Fruit fly (Drosophila melanogaster) whole organism, pupa: ENCODE results near the gene CG1792.

ENCODE experiments used
- CG10348 ChIP-seq: fragments of 200-800 bp; sonication (Bioruptor generic); IDR thresholded peaks from 2 replicates; pipeline ENCODE4 v1.3.6; 2022; ENCODE audit warnings: missing biosample characterization, missing genetic modification characterization
- CG12605 ChIP-seq: fragments of 200-800 bp; sonication (Bioruptor generic); IDR thresholded peaks from 2 replicates; pipeline ENCODE4 v1.3.6; 2022; ENCODE audit warnings: missing biosample characterization, missing genetic modification characterization
- CG13204 ChIP-seq: fragments of 200-800 bp; sonication (Bioruptor generic); optimal IDR thresholded peaks from 2 replicates; lab custom pipeline; 2018; ENCODE audit warnings: missing biosample characterization, mild to moderate bottlenecking, missing genetic modification characterization, moderate library complexity
- CG14655 ChIP-seq: fragments of 200-800 bp; sonication (Bioruptor generic); optimal IDR thresholded peaks from 3 replicates; lab custom pipeline; 2017; ENCODE audit warnings: mild to moderate bottlenecking, missing biosample characterization, missing genetic modification reagents, missing genetic modification characterization
- CG15710 ChIP-seq: fragments of 200-800 bp; sonication (Bioruptor generic); optimal IDR thresholded peaks from 2 replicates; lab custom pipeline; 2018; ENCODE audit warnings: missing biosample characterization, mild to moderate bottlenecking, missing genetic modification characterization, moderate library complexity
- CG17806 ChIP-seq: fragments of 200-800 bp; sonication (Bioruptor generic); optimal IDR thresholded peaks from 2 replicates; lab custom pipeline; 2018; ENCODE audit warnings: missing biosample characterization, mild to moderate bottlenecking, missing genetic modification characterization, moderate library complexity
- CG32121 ChIP-seq: fragments of 200-800 bp; sonication (Bioruptor generic); IDR thresholded peaks from 2 replicates; pipeline ENCODE4 v1.3.6; 2022; ENCODE audit warnings: missing biosample characterization, missing genetic modification characterization
- CG34367 ChIP-seq: fragments of 200-800 bp; sonication (Bioruptor generic); optimal IDR thresholded peaks from 2 replicates; lab custom pipeline; 2018; ENCODE audit warnings: missing biosample characterization, mild to moderate bottlenecking, missing genetic modification characterization
- CG4496 ChIP-seq: fragments of 200-800 bp; sonication (Bioruptor generic); IDR thresholded peaks from 3 replicates; pipeline ENCODE4 v1.3.6; 2022; ENCODE audit warnings: missing biosample characterization, missing genetic modification characterization
- CG8159 ChIP-seq: fragments of 200-800 bp; sonication (Bioruptor generic); optimal IDR thresholded peaks from 3 replicates; lab custom pipeline; 2018; ENCODE audit warnings: missing biosample characterization, mild to moderate bottlenecking, missing genetic modification characterization, moderate library complexity
- CG8301 ChIP-seq: fragments of 200-800 bp; sonication (Bioruptor generic); optimal IDR thresholded peaks from 2 replicates; lab custom pipeline; 2018; ENCODE audit warnings: missing biosample characterization, mild to moderate bottlenecking, missing genetic modification characterization
- CG9948 ChIP-seq: fragments of 200-800 bp; sonication (Bioruptor generic); optimal IDR thresholded peaks from 2 replicates; lab custom pipeline; 2018; ENCODE audit warnings: missing biosample characterization, mild to moderate bottlenecking, missing genetic modification characterization, moderate library complexity
- D1 ChIP-seq: fragments of 200-800 bp; sonication (Bioruptor generic); optimal IDR thresholded peaks from 2 replicates; lab custom pipeline; 2018; ENCODE audit warnings: missing biosample characterization, mild to moderate bottlenecking, missing genetic modification characterization, moderate library complexity
- EcR ChIP-seq: fragments of 200-800 bp; sonication (Bioruptor generic); optimal IDR thresholded peaks from 3 replicates; lab custom pipeline; 2019; ENCODE audit warnings: missing biosample characterization, missing genetic modification characterization, mild to moderate bottlenecking, moderate library complexity, missing genetic modification reagents
- Ets98B ChIP-seq: fragments of 200-800 bp; sonication (Bioruptor generic); IDR thresholded peaks from 2 replicates; pipeline ENCODE4 v1.3.6; 2022; ENCODE audit warnings: missing biosample characterization, missing genetic modification characterization
- Pif1A ChIP-seq: fragments of 200-800 bp; sonication (Bioruptor generic); optimal IDR thresholded peaks from 3 replicates; lab custom pipeline; 2016; ENCODE audit warnings: missing biosample characterization, missing genetic modification characterization
- Pif1B ChIP-seq: fragments of 200-800 bp; sonication (Bioruptor generic); optimal IDR thresholded peaks from 3 replicates; lab custom pipeline; 2016; ENCODE audit warnings: missing biosample characterization, missing genetic modification characterization
- Snoo ChIP-seq: fragments of 200-800 bp; sonication (Bioruptor generic); optimal IDR thresholded peaks from 3 replicates; lab custom pipeline; 2017; ENCODE audit warnings: missing biosample characterization, mild to moderate bottlenecking, missing genetic modification characterization, inconsistent platforms
- fd96Ca ChIP-seq: fragments of 200-800 bp; sonication (Bioruptor generic); IDR thresholded peaks from 3 replicates; pipeline ENCODE4 v1.3.6; 2022; ENCODE audit warnings: missing biosample characterization, missing genetic modification characterization
- gl ChIP-seq: fragments of 200-800 bp; sonication (Bioruptor generic); optimal IDR thresholded peaks from 2 replicates; lab custom pipeline; 2018; ENCODE audit warnings: missing biosample characterization, mild to moderate bottlenecking, missing genetic modification characterization
- rn ChIP-seq: fragments of 200-800 bp; sonication (Bioruptor generic); IDR thresholded peaks from 2 replicates; pipeline ENCODE4 v1.3.6; 2022; ENCODE audit warnings: missing biosample characterization, missing genetic modification characterization

The CG1792 gene

DNA sequence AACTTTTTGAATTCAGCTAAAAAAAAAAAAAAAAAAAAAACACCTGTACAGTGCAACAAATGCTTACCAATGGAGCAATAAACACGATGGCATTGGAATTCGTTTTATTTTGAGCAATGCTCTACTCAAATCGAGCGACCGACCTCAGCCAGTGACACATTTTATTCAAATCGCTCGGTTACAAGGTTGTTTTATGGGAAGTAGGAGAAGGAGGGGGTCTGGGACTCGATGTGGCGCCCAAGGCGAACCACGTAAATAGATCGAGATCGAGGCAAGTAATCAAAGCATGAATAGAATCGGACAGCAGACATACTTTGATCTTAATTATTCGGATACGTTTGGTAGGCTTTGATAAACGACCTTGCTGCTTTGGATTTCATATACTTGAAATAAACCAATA lies 12.9 kb upstream of the CG1792 start:
- TF ChIP-seq D1 (tag; lab: Kevin White, UChicago) (no peak), fd96Ca (0 out of 3 replicates have a peak, but pooled peaks have one; percentile 28)

DNA sequence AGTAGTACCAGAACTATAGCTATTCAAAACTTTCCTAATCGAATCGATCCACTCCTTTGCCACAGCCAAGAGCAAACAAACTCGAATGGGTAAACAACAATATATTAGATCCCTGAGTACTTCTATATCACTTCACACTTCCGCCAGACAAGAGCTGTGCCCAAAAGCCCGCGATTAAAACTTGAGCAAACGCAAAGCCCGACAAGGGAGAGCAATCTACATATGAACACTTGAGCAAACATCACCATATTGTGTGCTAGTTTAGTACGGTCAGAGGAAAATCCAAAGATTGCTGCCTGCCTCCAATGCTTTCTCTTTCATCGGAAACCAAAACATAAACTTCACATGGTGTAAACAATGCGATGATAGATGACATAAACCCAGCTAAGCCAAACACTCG lies 12.4 kb upstream of the CG1792 start:
- TF ChIP-seq CG13204 (GFP tag; lab: Kevin White, UChicago) = no peak
- TF ChIP-seq CG14655 = no peak
- no peak for TF ChIP-seq CG17806 (tag; lab: Kevin White, UChicago)
- no peak for TF ChIP-seq rn (GFP tag; lab: Robert Waterston, UW)
- no peak for TF ChIP-seq Pif1B (GFP tag; lab: Kevin White, UChicago)
- TF ChIP-seq EcR (GFP tag; lab: Kevin White, UChicago) = no peak

DNA sequence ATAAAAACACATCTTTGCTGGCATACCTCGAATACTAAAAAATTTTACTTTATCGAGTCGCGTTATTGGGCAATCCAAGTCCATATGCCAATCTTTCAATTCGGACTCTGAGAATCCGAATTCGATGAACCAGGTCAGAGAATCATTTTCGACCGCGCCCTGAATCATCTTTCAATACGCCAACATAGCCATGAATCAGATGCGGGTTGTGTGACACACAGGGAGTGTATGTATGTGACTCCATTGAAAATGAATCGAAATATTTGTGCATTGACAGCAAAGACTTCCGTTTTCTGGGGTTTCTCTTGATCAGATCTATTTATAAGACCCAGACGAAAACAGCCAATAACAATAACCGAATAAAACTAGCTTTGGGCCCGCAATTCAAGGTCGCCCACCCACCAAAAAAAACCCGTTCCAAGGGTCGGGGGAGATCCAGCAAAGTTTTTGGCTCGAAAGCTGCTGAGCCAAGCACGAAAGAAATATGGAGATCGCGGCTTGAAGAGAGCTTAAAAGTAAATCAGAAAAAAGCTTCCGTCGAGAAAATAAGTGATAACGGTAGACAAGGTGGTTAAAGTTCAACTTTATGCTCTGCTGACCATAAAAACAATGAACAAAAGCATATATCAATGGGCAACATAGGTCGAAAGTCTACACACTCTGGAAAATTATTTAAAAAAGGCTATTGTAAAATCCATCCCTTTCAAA lies 11.5 kb upstream of the CG1792 start:
- TF ChIP-seq Ets98B (no peak), Pif1B (GFP tag; lab: Kevin White, UChicago) (no peak), EcR (GFP tag; lab: Kevin White, UChicago) (no peak), CG8301 (no peak), CG13204 (GFP tag; lab: Kevin White, UChicago) (no peak), rn (GFP tag; lab: Robert Waterston, UW) (no peak), CG34367 (tag; lab: Kevin White, UChicago) (no peak), CG14655 (no peak), CG9948 (tag; lab: Kevin White, UChicago) (no peak), gl (no peak)

DNA sequence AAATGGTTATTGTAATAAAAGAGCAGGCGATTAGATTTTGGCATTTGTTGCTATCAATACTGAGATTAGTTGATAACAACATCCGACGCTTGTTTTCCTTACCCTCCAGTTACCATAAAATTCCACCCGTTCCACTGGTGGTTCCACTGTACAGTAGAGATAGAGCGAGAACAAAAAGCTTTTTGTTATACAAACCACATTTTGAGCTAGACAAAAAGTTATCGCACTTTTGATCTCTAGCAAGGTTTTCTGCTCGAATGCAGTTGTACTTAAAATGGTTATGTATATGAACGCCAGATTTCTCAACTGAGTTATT lies 11.0 kb upstream of the CG1792 start:
- TF ChIP-seq CG13204 (GFP tag; lab: Kevin White, UChicago) = no peak
- TF ChIP-seq EcR (GFP tag; lab: Kevin White, UChicago) = no peak

DNA sequence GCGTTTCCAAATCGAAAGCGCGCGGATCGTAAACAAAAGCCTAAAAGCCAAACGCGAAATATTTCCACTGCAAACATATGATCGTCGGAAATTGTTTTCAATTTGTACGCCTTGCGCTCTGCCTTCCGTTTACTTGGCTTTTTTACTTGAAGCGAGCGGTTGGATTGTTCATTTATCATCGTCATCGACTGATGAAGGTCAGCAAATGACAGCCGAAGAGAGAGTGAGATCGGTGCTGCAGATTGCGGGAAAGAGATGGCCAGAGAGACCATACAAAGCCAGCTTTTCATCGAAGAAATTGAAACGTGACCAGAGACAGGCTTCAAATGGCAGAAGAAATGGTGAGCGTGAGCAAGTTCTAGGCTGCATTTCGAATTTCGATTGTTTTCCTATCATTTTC lies 10.3 kb upstream of the CG1792 start:
- TF ChIP-seq CG4496 (GFP tag; lab: Robert Waterston, UW) (no peak), Pif1B (GFP tag; lab: Kevin White, UChicago) (no peak), CG8159 (no peak), Snoo (tag; lab: Kevin White, UChicago) (no peak), D1 (tag; lab: Kevin White, UChicago) (no peak), CG15710 (tag; lab: Kevin White, UChicago) (no peak), CG10348 (GFP tag; lab: Robert Waterston, UW) (no peak), Ets98B (no peak), CG13204 (GFP tag; lab: Kevin White, UChicago) (no peak), EcR (GFP tag; lab: Kevin White, UChicago) (no peak), CG8301 (no peak), rn (GFP tag; lab: Robert Waterston, UW) (no peak), CG14655 (no peak), CG12605 (GFP tag; lab: Robert Waterston, UW) (no peak), fd96Ca (no peak), CG32121 (no peak), Pif1A (GFP tag; lab: Kevin White, UChicago) (no peak), CG34367 (tag; lab: Kevin White, UChicago) (no peak), gl (no peak)

DNA sequence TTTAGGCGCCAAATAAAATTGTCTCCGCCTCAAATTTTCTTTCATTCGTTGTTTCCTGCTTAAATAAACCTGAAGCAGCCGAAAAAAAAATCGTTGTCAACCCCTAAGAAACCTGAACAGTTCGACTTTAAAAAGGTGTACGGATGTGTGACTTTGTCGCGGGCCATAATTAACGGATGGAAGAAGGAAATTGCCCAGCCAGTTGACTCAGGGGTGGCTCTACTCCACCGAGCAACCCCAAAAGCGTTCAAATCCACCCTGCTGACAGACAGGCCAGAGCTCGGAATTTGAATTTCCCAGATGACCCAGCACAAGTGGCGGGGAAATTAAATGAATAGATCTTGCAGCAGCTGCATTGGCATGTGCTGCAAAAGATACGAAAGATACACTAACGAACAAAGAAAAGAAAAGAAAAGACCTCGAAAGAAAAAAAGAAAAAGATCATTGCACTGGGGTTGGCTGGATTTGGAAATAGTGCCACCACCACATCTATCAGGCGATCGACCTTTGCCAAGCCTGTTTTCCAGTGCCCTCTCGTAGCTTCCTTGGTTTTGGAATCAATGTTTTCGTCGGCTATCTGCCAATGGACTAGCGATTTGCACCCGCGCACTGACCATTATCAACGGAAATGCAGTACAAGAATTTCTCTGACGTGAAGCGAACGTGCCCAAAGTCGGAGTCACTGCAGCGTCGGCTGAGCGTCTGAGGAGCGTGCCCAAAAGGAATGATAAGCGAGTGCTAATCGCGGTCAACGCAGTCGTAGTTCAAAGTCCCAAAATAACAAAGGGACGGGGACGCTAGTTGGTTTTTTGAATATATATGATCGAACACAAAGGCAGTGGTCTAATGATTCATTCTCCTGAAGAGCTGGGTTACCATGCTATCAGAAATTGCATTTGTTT lies 9.6 kb upstream of the CG1792 start:
- TF ChIP-seq EcR (GFP tag; lab: Kevin White, UChicago) (peak; percentile 28), Snoo (tag; lab: Kevin White, UChicago) (no peak), CG14655 (no peak), rn (GFP tag; lab: Robert Waterston, UW) (no peak)

DNA sequence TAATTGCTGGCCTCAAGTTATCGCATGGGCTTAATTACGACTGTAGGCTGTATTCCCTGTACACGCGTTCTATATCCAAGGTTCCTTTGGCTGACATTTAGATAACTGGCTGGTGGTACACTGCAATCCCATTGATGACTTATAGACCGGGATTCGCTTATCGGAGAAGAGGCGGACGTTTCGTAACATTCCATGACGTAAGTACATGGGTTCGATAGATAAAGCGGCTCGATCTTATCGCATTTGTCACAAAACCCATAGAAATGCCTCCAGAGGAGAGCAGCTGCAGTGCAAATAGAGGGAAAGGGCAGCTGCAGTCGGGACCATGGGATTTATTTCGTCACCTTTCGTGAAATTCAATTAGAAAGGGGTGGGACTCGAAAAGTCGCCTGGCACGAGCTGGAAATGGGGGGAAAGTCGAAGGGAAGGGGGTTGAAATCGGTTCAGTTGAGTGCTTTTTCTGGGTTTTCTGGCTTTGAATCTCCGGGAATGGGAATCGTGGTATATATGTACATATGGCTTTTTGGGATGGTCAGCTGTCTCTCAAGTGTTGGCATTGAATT lies 8.7 kb upstream of the CG1792 start:
- TF ChIP-seq Snoo (tag; lab: Kevin White, UChicago) (no peak), gl (no peak), CG15710 (tag; lab: Kevin White, UChicago) (no peak), fd96Ca (no peak), CG4496 (GFP tag; lab: Robert Waterston, UW) (no peak), EcR (GFP tag; lab: Kevin White, UChicago) (no peak), CG34367 (tag; lab: Kevin White, UChicago) (no peak), CG8301 (no peak), Pif1A (GFP tag; lab: Kevin White, UChicago) (no peak)
